Fruit fly (Drosophila melanogaster): ENCODE data around the gene Tektin-A.

DNA sequence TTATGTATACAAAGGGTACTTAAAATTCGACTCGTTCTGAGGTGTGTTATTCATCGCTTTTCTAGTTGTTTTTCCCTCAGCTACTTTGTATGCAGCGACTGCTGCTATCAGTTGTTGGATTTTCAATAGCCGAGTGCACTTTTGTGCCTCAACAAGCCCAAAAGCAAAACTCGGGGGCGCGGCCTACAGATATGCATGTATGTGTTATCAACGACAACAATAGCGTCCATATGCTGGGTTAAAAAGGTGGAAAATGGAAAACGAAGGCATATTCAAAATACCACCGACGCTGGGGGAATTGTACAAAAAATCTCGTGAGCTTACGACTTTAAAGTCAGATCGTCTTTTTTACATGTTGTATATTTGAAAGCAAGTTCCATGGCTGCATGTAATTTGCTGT lies 7.3 kb upstream of the Tektin-A start:
- TF ChIP-seq CG11695 (GFP tag; IDR thresholded peaks at IDR 0.05) (no peak), CG5180 (GFP tag; optimal IDR thresholded peaks at IDR 0.05) (no peak), Dfd (GFP tag; optimal IDR thresholded peaks at IDR 0.05) (no peak), CG10366 (GFP tag; IDR thresholded peaks at IDR 0.05) (no peak), so (GFP tag; IDR thresholded peaks at IDR 0.05) (no peak), CG4360 (GFP tag; IDR thresholded peaks at IDR 0.05) (no peak), CoRest (tag; optimal IDR thresholded peaks at IDR 0.05) (no peak), Trl (optimal IDR thresholded peaks at IDR 0.05) (no peak), Trl (GFP tag; optimal IDR thresholded peaks at IDR 0.05) (no peak), CG17802 (tag; optimal IDR thresholded peaks at IDR 0.05) (no peak)

Measured in whole organism, embryonic.